Fruit fly (Drosophila melanogaster) whole organism, embryonic: ENCODE measurements around the gene CG15034.

ENCODE experiments used
- ATbp ChIP-seq: fragments of 200-800 bp; sonication (Bioruptor generic); optimal IDR thresholded peaks from 2 replicates; lab custom pipeline; 2017; ENCODE audit warnings: missing biosample characterization, mild to moderate bottlenecking, missing genetic modification characterization, missing genetic modification reagents
- Aef1 ChIP-seq: fragments of 200-800 bp; sonication (Bioruptor generic); IDR thresholded peaks from 3 replicates; pipeline ENCODE4 v1.3.6; 2022; ENCODE audit warnings: missing biosample characterization, missing genetic modification characterization
- CG10209 ChIP-seq: fragments of 200-800 bp; sonication (Bioruptor generic); optimal IDR thresholded peaks from 3 replicates; lab custom pipeline; 2017; ENCODE audit warnings: missing biosample characterization, mild to moderate bottlenecking, missing genetic modification characterization, missing genetic modification reagents
- CG11695 ChIP-seq: fragments of 200-800 bp; sonication (Bioruptor generic); IDR thresholded peaks from 3 replicates; pipeline ENCODE4 v1.3.6; 2022; ENCODE audit warnings: missing biosample characterization, missing genetic modification characterization
- CG12155 ChIP-seq: fragments of 200-800 bp; sonication (Bioruptor generic); optimal IDR thresholded peaks from 3 replicates; lab custom pipeline; 2016; ENCODE audit warnings: missing biosample characterization, missing genetic modification characterization
- CG12236 ChIP-seq: fragments of 200-800 bp; sonication (Bioruptor generic); optimal IDR thresholded peaks from 2 replicates; lab custom pipeline; 2016; ENCODE audit warnings: missing biosample characterization, missing genetic modification characterization
- CG12769 ChIP-seq: fragments of 200-800 bp; sonication (Bioruptor generic); optimal IDR thresholded peaks from 2 replicates; lab custom pipeline; 2019; ENCODE audit warnings: missing biosample characterization, mild to moderate bottlenecking, missing genetic modification characterization, moderate library complexity
- CG13775 ChIP-seq: fragments of 200-800 bp; sonication (Bioruptor generic); optimal IDR thresholded peaks from 3 replicates; lab custom pipeline; 2017; ENCODE audit warnings: missing biosample characterization, mild to moderate bottlenecking, missing genetic modification characterization
- CG14860 ChIP-seq: fragments of 200-800 bp; sonication (Bioruptor generic); IDR thresholded peaks from 3 replicates; pipeline ENCODE4 v1.3.6; 2022; ENCODE audit warnings: missing biosample characterization, missing genetic modification characterization; ENCODE audit not compliant: partially characterized antibody
- CG15514 ChIP-seq: fragments of 200-800 bp; sonication (Bioruptor generic); optimal IDR thresholded peaks from 3 replicates; lab custom pipeline; 2017; ENCODE audit warnings: missing biosample characterization, missing genetic modification characterization, mild to moderate bottlenecking, moderate library complexity, missing genetic modification reagents
- CG16863 ChIP-seq: fragments of 200-800 bp; sonication (Bioruptor generic); optimal IDR thresholded peaks from 3 replicates; lab custom pipeline; 2016; ENCODE audit warnings: missing biosample characterization, missing genetic modification characterization
- CG17829 ChIP-seq: fragments of 200-800 bp; optimal IDR thresholded peaks from 2 replicates; lab custom pipeline; 2019; ENCODE audit warnings: missing biosample characterization, mild to moderate bottlenecking, missing genetic modification characterization, moderate library complexity
- CG18476 ChIP-seq: fragments of 200-800 bp; sonication (Bioruptor generic); optimal IDR thresholded peaks from 2 replicates; lab custom pipeline; 2016; ENCODE audit warnings: missing biosample characterization, mild to moderate bottlenecking, missing genetic modification characterization
- CG18764 ChIP-seq: fragments of 200-800 bp; sonication (Bioruptor generic); optimal IDR thresholded peaks from 3 replicates; lab custom pipeline; 2016; ENCODE audit warnings: missing biosample characterization, missing genetic modification characterization
- CG34376 ChIP-seq: fragments of 200-800 bp; sonication (Bioruptor generic); optimal IDR thresholded peaks from 2 replicates; lab custom pipeline; 2018; ENCODE audit warnings: missing biosample characterization, mild to moderate bottlenecking, missing genetic modification characterization
- CG4854 ChIP-seq: fragments of 200-800 bp; sonication (Bioruptor generic); optimal IDR thresholded peaks from 2 replicates; lab custom pipeline; 2016; ENCODE audit warnings: missing biosample characterization, missing genetic modification characterization, inconsistent platforms
- CG6791 ChIP-seq: fragments of 200-800 bp; sonication (Bioruptor generic); IDR thresholded peaks from 3 replicates; pipeline ENCODE4 v1.3.6; 2022; ENCODE audit warnings: missing biosample characterization, missing genetic modification characterization; ENCODE audit not compliant: partially characterized antibody
- CG6854 ChIP-seq: fragments of 200-800 bp; sonication (Bioruptor generic); optimal IDR thresholded peaks from 3 replicates; lab custom pipeline; 2017; ENCODE audit warnings: missing biosample characterization, mild to moderate bottlenecking, missing genetic modification characterization
- CG9437 ChIP-seq: fragments of 200-800 bp; sonication (Bioruptor generic); optimal IDR thresholded peaks from 2 replicates; lab custom pipeline; 2018; ENCODE audit warnings: missing biosample characterization, mild to moderate bottlenecking, missing genetic modification characterization
- Chrac-16 ChIP-seq: fragments of 200-800 bp; sonication (Bioruptor generic); optimal IDR thresholded peaks from 3 replicates; lab custom pipeline; 2016; ENCODE audit warnings: missing biosample characterization, missing genetic modification characterization
- D19A ChIP-seq: fragments of 200-800 bp; optimal IDR thresholded peaks from 3 replicates; lab custom pipeline; 2019; ENCODE audit warnings: missing biosample characterization, mild to moderate bottlenecking, missing genetic modification characterization, moderate library complexity
- Deaf1 ChIP-seq: fragments of 200-800 bp; optimal IDR thresholded peaks from 3 replicates; lab custom pipeline; 2019; ENCODE audit warnings: missing biosample characterization, mild to moderate bottlenecking, missing genetic modification characterization, moderate library complexity
- Doc2 ChIP-seq: fragments of 200-800 bp; sonication (Bioruptor generic); IDR thresholded peaks from 2 replicates; pipeline ENCODE4 v1.3.6; 2022; ENCODE audit warnings: missing biosample characterization, missing genetic modification characterization
- Ets97D ChIP-seq: fragments of 200-800 bp; sonication (Bioruptor generic); optimal IDR thresholded peaks from 3 replicates; lab custom pipeline; 2016; ENCODE audit warnings: missing biosample characterization, missing genetic modification characterization
- HLH4C ChIP-seq: fragments of 200-800 bp; sonication (Bioruptor generic); IDR thresholded peaks from 3 replicates; pipeline ENCODE4 v1.3.6; 2022; ENCODE audit warnings: missing biosample characterization, missing genetic modification characterization; ENCODE audit not compliant: partially characterized antibody
- Hsf ChIP-seq: fragments of 200-800 bp; sonication (Bioruptor generic); optimal IDR thresholded peaks from 3 replicates; lab custom pipeline; 2016; ENCODE audit warnings: missing biosample characterization, missing genetic modification characterization
- Kr ChIP-seq: fragments of 200-800 bp; sonication (Bioruptor generic); optimal IDR thresholded peaks from 2 replicates; lab custom pipeline; 2017; ENCODE audit warnings: missing biosample characterization, mild to moderate bottlenecking, missing genetic modification characterization
- Lhr ChIP-seq: fragments of 200-800 bp; sonication (Bioruptor generic); optimal IDR thresholded peaks from 3 replicates; lab custom pipeline; 2017; ENCODE audit warnings: mild to moderate bottlenecking, missing biosample characterization, missing genetic modification reagents, missing genetic modification characterization
- Mad ChIP-seq: fragments of 200-800 bp; sonication (Bioruptor generic); optimal IDR thresholded peaks from 2 replicates; lab custom pipeline; 2016; ENCODE audit warnings: missing biosample characterization, missing genetic modification characterization
- Med ChIP-seq: fragments of 200-800 bp; sonication (Bioruptor generic); peaks from one replicate; lab custom pipeline; 2016; ENCODE audit warnings: missing biosample characterization, missing genetic modification characterization, mild to moderate bottlenecking, inconsistent platforms, moderate library complexity
- Nf-YC ChIP-seq: fragments of 200-800 bp; optimal IDR thresholded peaks from 3 replicates; lab custom pipeline; 2019; ENCODE audit warnings: missing biosample characterization, mild to moderate bottlenecking, missing genetic modification characterization, moderate library complexity
- aop ChIP-seq: fragments of 200-800 bp; sonication (Bioruptor generic); IDR thresholded peaks from 2 replicates; pipeline ENCODE4 v1.3.6; 2022; ENCODE audit warnings: missing biosample characterization, missing genetic modification characterization
- ara ChIP-seq: fragments of 200-800 bp; sonication (Bioruptor generic); IDR thresholded peaks from 2 replicates; pipeline ENCODE4 v1.3.6; 2022; ENCODE audit warnings: missing biosample characterization, missing genetic modification characterization
- ato ChIP-seq: fragments of 200-800 bp; sonication (Bioruptor generic); IDR thresholded peaks from 2 replicates; pipeline ENCODE4 v1.3.6; 2022; ENCODE audit warnings: missing biosample characterization, missing genetic modification characterization; ENCODE audit not compliant: partially characterized antibody
- caup ChIP-seq: fragments of 200-800 bp; sonication (Bioruptor generic); optimal IDR thresholded peaks from 3 replicates; lab custom pipeline; 2017; ENCODE audit warnings: missing biosample characterization, mild to moderate bottlenecking, missing genetic modification characterization, moderate library complexity; ENCODE audit not compliant: severe bottlenecking
- da ChIP-seq: fragments of 200-800 bp; sonication (Bioruptor generic); optimal IDR thresholded peaks from 2 replicates; lab custom pipeline; 2016; ENCODE audit warnings: missing biosample characterization, missing genetic modification characterization
- dmrt99B ChIP-seq: fragments of 200-800 bp; sonication (Bioruptor generic); optimal IDR thresholded peaks from 2 replicates; lab custom pipeline; 2018; ENCODE audit warnings: missing biosample characterization, mild to moderate bottlenecking, missing genetic modification characterization, moderate library complexity
- dpn ChIP-seq, 2 experiments: fragments of 200-800 bp; sonication (Bioruptor generic); optimal IDR thresholded peaks; 3 replicates each; lab custom pipeline; 2016; ENCODE audit warnings: missing biosample characterization in 2 of 2, missing genetic modification characterization in 2 of 2
- gsb-n ChIP-seq: fragments of 200-800 bp; sonication (Bioruptor generic); optimal IDR thresholded peaks from 3 replicates; lab custom pipeline; 2018; ENCODE audit warnings: missing biosample characterization, mild to moderate bottlenecking, missing genetic modification characterization
- gt ChIP-seq: fragments of 200-800 bp; sonication (Bioruptor generic); IDR thresholded peaks from 2 replicates; pipeline ENCODE4 v1.3.6; 2022; ENCODE audit warnings: missing biosample characterization, missing genetic modification characterization
- jumu ChIP-seq: fragments of 200-800 bp; sonication (Bioruptor generic); optimal IDR thresholded peaks from 3 replicates; lab custom pipeline; 2016; ENCODE audit warnings: missing biosample characterization, missing genetic modification characterization
- pum ChIP-seq: fragments of 200-800 bp; sonication (Bioruptor generic); optimal IDR thresholded peaks from 2 replicates; lab custom pipeline; 2016; ENCODE audit warnings: missing biosample characterization, missing genetic modification characterization
- rib ChIP-seq: fragments of 200-800 bp; sonication (Bioruptor generic); IDR thresholded peaks from 2 replicates; pipeline ENCODE4 v1.3.6; 2022; ENCODE audit warnings: missing biosample characterization, missing genetic modification characterization
- sc ChIP-seq, 3 experiments: fragments of >200 bp in 2 of 3; fragments of 200-800 bp in 1 of 3; sonication (Bioruptor generic) in 1 of 3; optimal IDR thresholded peaks; 2 replicates in 2 of 3; 3 replicates in 1 of 3; lab custom pipeline; 2017; ENCODE audit warnings: mild to moderate bottlenecking in 1 of 3, missing biosample characterization in 1 of 3, missing genetic modification characterization in 1 of 3, missing genetic modification reagents in 1 of 3
- sens-2 ChIP-seq: fragments of 200-800 bp; sonication (Bioruptor generic); IDR thresholded peaks from 2 replicates; pipeline ENCODE4 v1.3.6; 2022; ENCODE audit warnings: missing biosample characterization, missing genetic modification characterization
- so ChIP-seq: fragments of 200-800 bp; sonication (Bioruptor generic); IDR thresholded peaks from 3 replicates; pipeline ENCODE4 v1.3.6; 2022; ENCODE audit warnings: missing biosample characterization, missing genetic modification characterization
- stwl ChIP-seq: fragments of 200-800 bp; sonication (Bioruptor generic); optimal IDR thresholded peaks from 3 replicates; lab custom pipeline; 2018; ENCODE audit warnings: missing biosample characterization, mild to moderate bottlenecking, missing genetic modification characterization, moderate library complexity
- tio ChIP-seq: fragments of 200-800 bp; sonication (Bioruptor generic); optimal IDR thresholded peaks from 2 replicates; lab custom pipeline; 2017; ENCODE audit warnings: missing biosample characterization, missing genetic modification characterization, inconsistent platforms
- unpg ChIP-seq: fragments of 200-800 bp; sonication (Bioruptor generic); optimal IDR thresholded peaks from 3 replicates; lab custom pipeline; 2018; ENCODE audit warnings: missing biosample characterization, mild to moderate bottlenecking, missing genetic modification characterization, moderate library complexity
- zen2 ChIP-seq: fragments of 200-800 bp; sonication (Bioruptor generic); IDR thresholded peaks from 3 replicates; pipeline ENCODE4 v1.3.6; 2022; ENCODE audit warnings: missing biosample characterization, missing genetic modification characterization; ENCODE audit not compliant: partially characterized antibody

CG15034 gene

dm6 chrX:7338538-7338937 lies 8.8 kb downstream of the CG15034 start (continued):
- TF ChIP-seq CG13775: peak; percentile 61
- no peak for TF ChIP-seq Ets97D
- 0 out of 2 replicates have a peak, but pooled peaks have one; percentile 26 for TF ChIP-seq rib (GFP tag; lab: Robert Waterston, UW)
- TF ChIP-seq CG18764 (GFP tag; lab: Kevin White, UChicago): peak; percentile 34
- peak; percentile 36 for TF ChIP-seq Nf-YC
- TF ChIP-seq CG9437 (GFP tag; lab: Kevin White, UChicago): peak; percentile 6
- no peak for TF ChIP-seq da (GFP tag; lab: Kevin White, UChicago)
- TF ChIP-seq sens-2 (GFP tag; lab: Robert Waterston, UW): no peak
- TF ChIP-seq CG11695 (GFP tag; lab: Robert Waterston, UW): peak; percentile 58; the same call in 2 of the 3 replicates
- TF ChIP-seq pum: peak; percentile 43
- TF ChIP-seq CG34376 (GFP tag; lab: Kevin White, UChicago): peak; percentile 63
- peak; percentile 58 for TF ChIP-seq D19A (tag; lab: Kevin White, UChicago)
- TF ChIP-seq Doc2 (GFP tag; lab: Robert Waterston, UW): no peak
- no peak for TF ChIP-seq CG16863 (GFP tag; lab: Kevin White, UChicago)
- peak; percentile 44 for TF ChIP-seq CG15514
- TF ChIP-seq caup (GFP tag; lab: Kevin White, UChicago): peak; percentile 74
- TF ChIP-seq sc (optimal IDR thresholded peaks at IDR 0.05; lab: Kevin White, UChicago): no peak
- peak; percentile 15 for TF ChIP-seq sc (GFP tag; optimal IDR thresholded peaks at IDR 0.05; lab: Kevin White, UChicago)
- peak; percentile 76 for TF ChIP-seq CG12769 (tag; lab: Kevin White, UChicago)
- peak; percentile 77 for TF ChIP-seq dmrt99B
- TF ChIP-seq ato (GFP tag; lab: Robert Waterston, UW): no peak
- TF ChIP-seq Lhr: peak; percentile 19
- peak; percentile 35 for TF ChIP-seq jumu (GFP tag; lab: Kevin White, UChicago)
- peak; percentile 48 for TF ChIP-seq CG17829 (tag; lab: Kevin White, UChicago)
- TF ChIP-seq CG10209 (GFP tag; lab: Kevin White, UChicago): peak; percentile 61
- TF ChIP-seq Deaf1 (tag; lab: Kevin White, UChicago): peak; percentile 32
- TF ChIP-seq aop (GFP tag; lab: Robert Waterston, UW): no peak
- no peak for TF ChIP-seq HLH4C (GFP tag; lab: Robert Waterston, UW)
- peak; percentile 45 for TF ChIP-seq CG12155
- TF ChIP-seq tio (GFP tag; lab: Kevin White, UChicago): peak; percentile 34
- no peak for TF ChIP-seq zen2 (GFP tag; lab: Robert Waterston, UW)
- no peak for TF ChIP-seq stwl (tag; lab: Kevin White, UChicago)
- TF ChIP-seq gsb-n (tag; lab: Kevin White, UChicago): peak; percentile 59
- TF ChIP-seq Chrac-16 (GFP tag; lab: Kevin White, UChicago): peak; percentile 27
- peak; percentile 69 for TF ChIP-seq Hsf (GFP tag; lab: Kevin White, UChicago)
- no peak for TF ChIP-seq Aef1 (GFP tag; lab: Robert Waterston, UW)
- TF ChIP-seq CG18476: peak; percentile 46
- peak; percentile 76 for TF ChIP-seq unpg (GFP tag; lab: Kevin White, UChicago)
- peak; percentile 84 for TF ChIP-seq Med (GFP tag; lab: Kevin White, UChicago)
- TF ChIP-seq ATbp (GFP tag; lab: Kevin White, UChicago): peak; percentile 81
- TF ChIP-seq so (GFP tag; lab: Robert Waterston, UW): peak; percentile 69; the same call in 2 of the 3 replicates
- no peak for TF ChIP-seq CG6791
- TF ChIP-seq ara: no peak
- no peak for TF ChIP-seq CG12236
- TF ChIP-seq CG14860 (GFP tag; lab: Robert Waterston, UW): no peak
- TF ChIP-seq CG4854 (GFP tag; lab: Kevin White, UChicago): peak; percentile 38
- no peak for TF ChIP-seq gt (GFP tag; lab: Robert Waterston, UW)
- peak; percentile 49 to 56 for TF ChIP-seq dpn (GFP tag; optimal IDR thresholded peaks at IDR 0.05; lab: Kevin White, UChicago)
- TF ChIP-seq Mad (GFP tag; lab: Kevin White, UChicago): peak; percentile 17
- peak; percentile 66 for TF ChIP-seq CG6854 (GFP tag; lab: Kevin White, UChicago)
- TF ChIP-seq Kr (GFP tag; lab: Kevin White, UChicago): no peak
